Worm (Caenorhabditis elegans) whole organism, young adult: Measurements from ENCODE around the gene gst-27.

Source experiments
- B0019.2 ChIP-seq: fragments of 200-800 bp; sonication (Bioruptor generic); conservative IDR thresholded peaks from 2 replicates; pipeline ENCODE4 v1.3.6; 2022; ENCODE audit warnings: missing genetic modification reagents, missing genetic modification characterization, missing compliant biosample characterization
- B0035.1 ChIP-seq: sonication (generic microtip); optimal IDR thresholded peaks from 2 replicates; lab custom pipeline; 2016; ENCODE audit warnings: missing genetic modification characterization, mild to moderate bottlenecking, missing compliant biosample characterization, missing genotype, missing genetic modification reagents
- B0261.1 ChIP-seq: sonication (generic microtip); optimal IDR thresholded peaks from 2 replicates; lab custom pipeline; 2016; ENCODE audit warnings: mild to moderate bottlenecking, missing genetic modification characterization, moderate library complexity, missing compliant biosample characterization
- B0336.3 ChIP-seq: fragments of 200-800 bp; sonication (Bioruptor generic); IDR thresholded peaks from 2 replicates; pipeline ENCODE4 v1.3.6; 2022; ENCODE audit warnings: missing genetic modification characterization, missing compliant biosample characterization
- C06A6.2 ChIP-seq: fragments of 200-800 bp; sonication (Bioruptor generic); conservative IDR thresholded peaks from 2 replicates; pipeline ENCODE4 v1.3.6; 2022; ENCODE audit warnings: missing genetic modification characterization, missing compliant biosample characterization
- C17E4.6 ChIP-seq: fragments of 200-800 bp; sonication (Bioruptor generic); IDR thresholded peaks from 2 replicates; pipeline ENCODE4 v1.3.6; 2022; ENCODE audit warnings: missing genetic modification reagents, missing genetic modification characterization, missing compliant biosample characterization
- F23B12.7 ChIP-seq: sonication (generic microtip); optimal IDR thresholded peaks from 2 replicates; lab custom pipeline; 2017; ENCODE audit warnings: missing genetic modification characterization, mild to moderate bottlenecking, missing compliant biosample characterization, antibody characterized with exemption, moderate library complexity; ENCODE audit not compliant: insufficient read depth
- F33H1.4 ChIP-seq: fragments of 200-800 bp; sonication (Bioruptor generic); IDR thresholded peaks from 2 replicates; pipeline ENCODE4 v1.3.6; 2022; ENCODE audit warnings: missing genetic modification reagents, missing genetic modification characterization, missing compliant biosample characterization
- F37B4.10 ChIP-seq: fragments of 200-800 bp; sonication (Bioruptor generic); IDR thresholded peaks from 2 replicates; pipeline ENCODE4 v1.3.6; 2022; ENCODE audit warnings: missing genetic modification characterization, missing compliant biosample characterization
- F57A8.1 ChIP-seq: fragments of 200-800 bp; sonication (Bioruptor generic); optimal IDR thresholded peaks from 2 replicates; lab custom pipeline; 2018; ENCODE audit warnings: mild to moderate bottlenecking, missing genetic modification characterization, moderate library complexity, missing compliant biosample characterization
- Y53F4B.3 ChIP-seq: fragments of 200-800 bp; sonication (Bioruptor generic); IDR thresholded peaks from 2 replicates; pipeline ENCODE4 v1.3.6; 2022; ENCODE audit warnings: missing genetic modification reagents, missing genetic modification characterization, missing compliant biosample characterization
- Y79H2A.3 ChIP-seq: fragments of 200-800 bp; sonication (Bioruptor generic); conservative IDR thresholded peaks from 2 replicates; pipeline ENCODE4 v1.3.6; 2022; ENCODE audit warnings: missing genetic modification reagents, missing genetic modification characterization, missing compliant biosample characterization
- ama-1 ChIP-seq, 3 experiments: fragments of 150-350 bp in 1 of 3; sonication (generic microtip) in 2 of 3; optimal IDR thresholded peaks; 2 replicates each; lab custom pipeline; 2014 to 2018; ENCODE audit warnings: missing biosample characterization in 2 of 3, missing genetic modification characterization in 2 of 3, missing genetic modification reagents in 2 of 3
- athp-1 ChIP-seq: sonication (generic microtip); optimal IDR thresholded peaks from 2 replicates; lab custom pipeline; 2017; ENCODE audit warnings: mild to moderate bottlenecking, missing genetic modification characterization, missing compliant biosample characterization
- attf-5 ChIP-seq: fragments of 200-800 bp; sonication (Bioruptor generic); optimal IDR thresholded peaks from 2 replicates; lab custom pipeline; 2018; ENCODE audit warnings: mild to moderate bottlenecking, missing genetic modification characterization, missing compliant biosample characterization
- attf-6 ChIP-seq: fragments of 200-800 bp; sonication (Bioruptor generic); IDR thresholded peaks from 2 replicates; pipeline ENCODE4 v1.3.6; 2022; ENCODE audit warnings: missing genetic modification reagents, missing genetic modification characterization, missing compliant biosample characterization
- ceh-100 ChIP-seq: fragments of 200-800 bp; sonication (Bioruptor generic); IDR thresholded peaks from 2 replicates; pipeline ENCODE4 v1.3.6; 2022; ENCODE audit warnings: missing genetic modification reagents, missing genetic modification characterization, missing compliant biosample characterization
- ceh-40 ChIP-seq: fragments of 200-800 bp; sonication (Bioruptor generic); IDR thresholded peaks from 2 replicates; pipeline ENCODE4 v1.3.6; 2022; ENCODE audit warnings: missing genetic modification characterization, missing compliant biosample characterization
- dpff-1 ChIP-seq: sonication (generic microtip); optimal IDR thresholded peaks from 2 replicates; lab custom pipeline; 2017; ENCODE audit warnings: mild to moderate bottlenecking, missing genetic modification characterization, missing compliant biosample characterization
- egrh-3 ChIP-seq: fragments of 200-800 bp; sonication (Bioruptor generic); IDR thresholded peaks from 2 replicates; pipeline ENCODE4 v1.3.6; 2022; ENCODE audit warnings: missing genetic modification reagents, missing genetic modification characterization, missing compliant biosample characterization
- ets-4 ChIP-seq: fragments of 200-800 bp; sonication (Bioruptor generic); optimal IDR thresholded peaks from 2 replicates; lab custom pipeline; 2018; ENCODE audit warnings: mild to moderate bottlenecking, missing genetic modification characterization, missing compliant biosample characterization
- fkh-3 ChIP-seq: sonication (generic microtip); optimal IDR thresholded peaks from 2 replicates; lab custom pipeline; 2016; ENCODE audit warnings: mild to moderate bottlenecking, missing genetic modification characterization, missing compliant biosample characterization
- hlh-12 ChIP-seq: sonication (generic microtip); optimal IDR thresholded peaks from 2 replicates; lab custom pipeline; 2016; ENCODE audit warnings: missing genetic modification characterization, missing compliant biosample characterization
- hmg-1.2 ChIP-seq: fragments of 200-800 bp; sonication (Bioruptor generic); IDR thresholded peaks from 2 replicates; pipeline ENCODE4 v1.3.6; 2022; ENCODE audit warnings: missing genetic modification reagents, missing genetic modification characterization, missing compliant biosample characterization
- hrde-1 ChIP-seq: sonication (generic microtip); optimal IDR thresholded peaks from 2 replicates; lab custom pipeline; 2016; ENCODE audit warnings: missing genetic modification characterization, mild to moderate bottlenecking, missing compliant biosample characterization, moderate library complexity, missing genotype, missing genetic modification reagents, borderline replicate concordance
- let-607 ChIP-seq, 2 experiments: fragments of 200-800 bp in 1 of 2; sonication (Bioruptor generic) in 1 of 2; sonication (generic microtip) in 1 of 2; optimal IDR thresholded peaks; 2 replicates each; lab custom pipeline; 2016 to 2018; ENCODE audit warnings: mild to moderate bottlenecking in 2 of 2, missing compliant biosample characterization in 2 of 2, missing genetic modification characterization in 2 of 2, moderate library complexity in 2 of 2, missing genotype in 1 of 2
- lin-40 ChIP-seq: sonication (generic microtip); optimal IDR thresholded peaks from 2 replicates; lab custom pipeline; 2016; ENCODE audit warnings: missing genetic modification characterization, mild to moderate bottlenecking, missing compliant biosample characterization, missing genotype, missing genetic modification reagents
- lsl-1 ChIP-seq: fragments of 200-800 bp; sonication (Bioruptor generic); optimal IDR thresholded peaks from 2 replicates; lab custom pipeline; 2018; ENCODE audit warnings: mild to moderate bottlenecking, missing genetic modification characterization, moderate library complexity, missing compliant biosample characterization
- madf-10 ChIP-seq: sonication (generic microtip); optimal IDR thresholded peaks from 2 replicates; lab custom pipeline; 2016; ENCODE audit warnings: mild to moderate bottlenecking, missing genetic modification characterization, missing compliant biosample characterization
- madf-3 ChIP-seq: fragments of 200-800 bp; sonication (Bioruptor generic); IDR thresholded peaks from 2 replicates; pipeline ENCODE4 v1.3.6; 2022; ENCODE audit warnings: missing genetic modification reagents, missing genetic modification characterization, missing compliant biosample characterization
- mcd-1 ChIP-seq: fragments of 200-800 bp; sonication (Bioruptor generic); IDR thresholded peaks from 2 replicates; pipeline ENCODE4 v1.3.6; 2022; ENCODE audit warnings: missing genetic modification reagents, missing genetic modification characterization, missing compliant biosample characterization
- mes-4 ChIP-seq: sonication (generic microtip); optimal IDR thresholded peaks from 2 replicates; lab custom pipeline; 2016; ENCODE audit warnings: missing genotype, missing genetic modification characterization, missing compliant biosample characterization
- mxl-1 ChIP-seq: sonication (generic microtip); optimal IDR thresholded peaks from 2 replicates; lab custom pipeline; 2016; ENCODE audit warnings: missing genetic modification characterization, missing compliant biosample characterization
- nfyb-1 ChIP-seq: fragments of 200-800 bp; sonication (Bioruptor generic); IDR thresholded peaks from 2 replicates; pipeline ENCODE4 v1.3.6; 2022; ENCODE audit warnings: missing genetic modification reagents, missing genetic modification characterization, missing compliant biosample characterization
- nhr-179 ChIP-seq: sonication (generic microtip); optimal IDR thresholded peaks from 2 replicates; lab custom pipeline; 2016; ENCODE audit warnings: mild to moderate bottlenecking, missing genetic modification characterization, missing compliant biosample characterization
- rcor-1 ChIP-seq: fragments of 200-800 bp; sonication (Bioruptor generic); IDR thresholded peaks from 2 replicates; pipeline ENCODE4 v1.3.6; 2022; ENCODE audit warnings: missing genetic modification reagents, missing genetic modification characterization, missing compliant biosample characterization
- repo-1 ChIP-seq: sonication (generic microtip); optimal IDR thresholded peaks from 2 replicates; lab custom pipeline; 2017; ENCODE audit warnings: mild to moderate bottlenecking, missing genetic modification characterization, missing compliant biosample characterization
- rpc-1 ChIP-seq, 2 experiments: fragments of 150-350 bp in 1 of 2; sonication (generic microtip) in 1 of 2; optimal IDR thresholded peaks; 2 replicates each; lab custom pipeline; 2014 to 2018; ENCODE audit warnings: missing biosample characterization in 1 of 2, missing genetic modification characterization in 1 of 2, missing genetic modification reagents in 1 of 2, missing genotype in 1 of 2
- sea-2 ChIP-seq: fragments of 200-800 bp; sonication (Bioruptor generic); IDR thresholded peaks from 2 replicates; pipeline ENCODE4 v1.3.6; 2022; ENCODE audit warnings: missing genetic modification characterization, missing compliant biosample characterization
- snpc-1.1 ChIP-seq: sonication (generic microtip); optimal IDR thresholded peaks from 2 replicates; lab custom pipeline; 2017; ENCODE audit warnings: missing genetic modification characterization, mild to moderate bottlenecking, missing compliant biosample characterization, antibody characterized with exemption, moderate library complexity, missing genotype, missing genetic modification reagents; ENCODE audit not compliant: insufficient read depth
- snpc-1.3 ChIP-seq: sonication (generic microtip); optimal IDR thresholded peaks from 2 replicates; lab custom pipeline; 2017; ENCODE audit warnings: missing genetic modification characterization, mild to moderate bottlenecking, missing compliant biosample characterization, antibody characterized with exemption, moderate library complexity, missing genotype, missing genetic modification reagents; ENCODE audit not compliant: insufficient read depth
- snpc-4 ChIP-seq, 5 experiments: fragments of 150-350 bp in 1 of 5; sonication (generic microtip) in 4 of 5; optimal IDR thresholded peaks; 2 replicates each; lab custom pipeline; 2014 to 2018; ENCODE audit warnings: missing genetic modification characterization in 5 of 5, missing biosample characterization in 3 of 5, antibody characterized with exemption in 2 of 5, mild to moderate bottlenecking in 2 of 5, missing compliant biosample characterization in 2 of 5, missing genotype in 2 of 5, moderate library complexity in 2 of 5, missing genetic modification reagents in 1 of 5
- sptf-2 ChIP-seq: fragments of 200-800 bp; sonication (Bioruptor generic); optimal IDR thresholded peaks from 2 replicates; lab custom pipeline; 2018; ENCODE audit warnings: mild to moderate bottlenecking, missing genetic modification characterization, missing compliant biosample characterization
- ztf-28 ChIP-seq: fragments of 200-800 bp; sonication (Bioruptor generic); IDR thresholded peaks from 2 replicates; pipeline ENCODE4 v1.3.6; 2022; ENCODE audit warnings: missing genetic modification reagents, missing genetic modification characterization, missing compliant biosample characterization
- ztf-6 ChIP-seq: fragments of 200-800 bp; sonication (Bioruptor generic); IDR thresholded peaks from 2 replicates; pipeline ENCODE4 v1.3.6; 2022; ENCODE audit warnings: missing genetic modification reagents, missing genetic modification characterization, missing compliant biosample characterization

gst-27 gene

DNA sequence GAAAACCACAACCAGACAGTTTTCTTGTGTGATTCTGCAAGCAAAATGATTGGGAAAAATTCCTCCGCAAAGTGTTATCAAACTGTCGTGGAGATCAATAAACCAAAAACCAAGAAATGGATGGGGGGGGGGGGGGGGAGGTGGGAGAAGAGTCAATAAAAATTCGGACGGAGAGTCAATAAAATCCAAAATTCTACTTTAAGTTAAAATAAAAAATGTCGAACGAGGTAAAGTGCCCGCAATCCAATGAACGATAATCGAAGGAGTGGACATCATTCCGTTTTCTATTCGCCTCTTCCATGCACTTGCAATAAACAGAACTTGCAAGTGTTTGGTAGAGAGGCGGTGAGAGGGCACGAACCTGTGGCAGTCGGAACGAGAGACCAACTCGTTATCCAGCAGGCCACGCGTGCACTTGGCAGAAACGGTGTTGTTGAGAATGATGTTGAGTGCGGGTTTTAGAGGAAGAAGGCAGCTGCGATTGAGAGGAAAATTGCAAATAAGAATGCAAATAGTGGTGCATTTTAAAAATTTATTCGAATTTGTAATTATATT, at the start of gene gst-27 (continued):
- TF ChIP-seq snpc-1.3 (tag; lab: Kevin White, UChicago) (peak; percentile 95), sea-2 (GFP tag; lab: Robert Waterston, UW) (no peak; the same call in 1 of the 2 replicates), snpc-1.1 (tag; lab: Kevin White, UChicago) (peak; percentile 78), C06A6.2 (GFP tag; lab: Robert Waterston, UW) (0 out of 2 replicates have a peak, but pooled peaks have one; percentile 34), attf-5 (peak; percentile 82), rpc-1 (optimal IDR thresholded peaks at IDR 0.05; lab: Kevin White, UChicago) (peak; percentile 93), rpc-1 (tag; optimal IDR thresholded peaks at IDR 0.05; lab: Kevin White, UChicago) (peak; percentile 96), snpc-4 (GFP tag; optimal IDR thresholded peaks at IDR 0.05; lab: Kevin White, UChicago) (peak; percentile 53), snpc-4 (tag; optimal IDR thresholded peaks at IDR 0.05; lab: Kevin White, UChicago) (peak; percentile 57 to 84 (median 79)), C17E4.6 (GFP tag; lab: Robert Waterston, UW) (peak; percentile 70), let-607 (tag; optimal IDR thresholded peaks at IDR 0.05; lab: Kevin White, UChicago) (peak; percentile 24 to 56), Y53F4B.3 (peak; percentile 56; the same call in 1 of the 2 replicates), ztf-6 (peak; percentile 54; the same call in 1 of the 2 replicates), madf-3 (GFP tag; lab: Robert Waterston, UW) (peak; percentile 36; the same call in 1 of the 2 replicates), F23B12.7 (tag; lab: Kevin White, UChicago) (peak; percentile 97), sptf-2 (GFP tag; lab: Kevin White, UChicago) (peak; percentile 73), nfyb-1 (GFP tag; lab: Robert Waterston, UW) (peak; percentile 83), ceh-40 (peak; percentile 84), mcd-1 (GFP tag; lab: Robert Waterston, UW) (peak; percentile 77), F33H1.4 (0 out of 2 replicates have a peak, but pooled peaks have one; percentile 35), mxl-1 (tag; lab: Kevin White, UChicago) (peak; percentile 87), F57A8.1 (no peak), hmg-1.2 (peak; percentile 71), lsl-1 (peak; percentile 57), B0261.1 (peak; percentile 89), ceh-100 (GFP tag; lab: Robert Waterston, UW) (peak; percentile 73), athp-1 (tag; lab: Kevin White, UChicago) (peak; percentile 87), egrh-3 (GFP tag; lab: Robert Waterston, UW) (peak; percentile 73), fkh-3 (tag; lab: Kevin White, UChicago) (peak; percentile 77), ama-1 (optimal IDR thresholded peaks at IDR 0.05; lab: Kevin White, UChicago) (no peak), ama-1 (GFP tag; optimal IDR thresholded peaks at IDR 0.05; lab: Kevin White, UChicago) (peak; percentile 88 to 91), mes-4 (tag; lab: Kevin White, UChicago) (peak; percentile 89), B0336.3 (GFP tag; lab: Robert Waterston, UW) (peak; percentile 87), hlh-12 (tag; lab: Kevin White, UChicago) (no peak), rcor-1 (peak; percentile 83), dpff-1 (tag; lab: Kevin White, UChicago) (peak; percentile 82), B0019.2 (GFP tag; lab: Robert Waterston, UW) (0 out of 2 replicates have a peak, but pooled peaks have one; percentile 28), lin-40 (tag; lab: Kevin White, UChicago) (peak; percentile 89), repo-1 (tag; lab: Kevin White, UChicago) (peak; percentile 76), nhr-179 (peak; percentile 72), madf-10 (peak; percentile 88), ets-4 (peak; percentile 77), B0035.1 (tag; lab: Kevin White, UChicago) (peak; percentile 61), attf-6 (GFP tag; lab: Robert Waterston, UW) (peak; percentile 61), ztf-28 (GFP tag; lab: Robert Waterston, UW) (0 out of 2 replicates have a peak, but pooled peaks have one; percentile 70), Y79H2A.3 (GFP tag; lab: Robert Waterston, UW) (peak; percentile 80; the same call in 1 of the 2 replicates), hrde-1 (peak; percentile 79), F37B4.10 (GFP tag; lab: Robert Waterston, UW) (no peak)
